Fruit fly (Drosophila melanogaster) whole organism, embryonic: ENCODE results near the gene CG12241.

Experiments used
- Atf3 ChIP-seq: fragments of 200-800 bp; sonication (Bioruptor generic); optimal IDR thresholded peaks from 3 replicates; lab custom pipeline; 2016; ENCODE audit warnings: missing biosample characterization, missing genetic modification characterization
- Bgb ChIP-seq: fragments of 200-800 bp; sonication (Bioruptor generic); IDR thresholded peaks from 2 replicates; pipeline ENCODE4 v1.3.6; 2022; ENCODE audit warnings: missing biosample characterization, missing genetic modification characterization; ENCODE audit not compliant: partially characterized antibody
- Bteb2 ChIP-seq: fragments of 200-800 bp; sonication (Bioruptor generic); optimal IDR thresholded peaks from 2 replicates; lab custom pipeline; 2016; ENCODE audit warnings: missing biosample characterization, missing genetic modification characterization
- CG10209 ChIP-seq: fragments of 200-800 bp; sonication (Bioruptor generic); optimal IDR thresholded peaks from 3 replicates; lab custom pipeline; 2017; ENCODE audit warnings: missing biosample characterization, mild to moderate bottlenecking, missing genetic modification characterization, missing genetic modification reagents
- CG11695 ChIP-seq: fragments of 200-800 bp; sonication (Bioruptor generic); IDR thresholded peaks from 3 replicates; pipeline ENCODE4 v1.3.6; 2022; ENCODE audit warnings: missing biosample characterization, missing genetic modification characterization
- CG12769 ChIP-seq: fragments of 200-800 bp; sonication (Bioruptor generic); optimal IDR thresholded peaks from 2 replicates; lab custom pipeline; 2019; ENCODE audit warnings: missing biosample characterization, mild to moderate bottlenecking, missing genetic modification characterization, moderate library complexity
- CG13775 ChIP-seq: fragments of 200-800 bp; sonication (Bioruptor generic); optimal IDR thresholded peaks from 3 replicates; lab custom pipeline; 2017; ENCODE audit warnings: missing biosample characterization, mild to moderate bottlenecking, missing genetic modification characterization
- CG14667 ChIP-seq: fragments of 200-800 bp; sonication (Bioruptor generic); IDR thresholded peaks from 2 replicates; pipeline ENCODE4 v1.3.6; 2022; ENCODE audit warnings: missing biosample characterization, missing genetic modification characterization
- CG14860 ChIP-seq: fragments of 200-800 bp; sonication (Bioruptor generic); IDR thresholded peaks from 3 replicates; pipeline ENCODE4 v1.3.6; 2022; ENCODE audit warnings: missing biosample characterization, missing genetic modification characterization; ENCODE audit not compliant: partially characterized antibody
- CG15601 ChIP-seq: fragments of 200-800 bp; sonication (Bioruptor generic); optimal IDR thresholded peaks from 3 replicates; lab custom pipeline; 2019; ENCODE audit warnings: missing biosample characterization, mild to moderate bottlenecking, missing genetic modification characterization, moderate library complexity
- CG18011 ChIP-seq: fragments of 200-800 bp; sonication (Bioruptor generic); optimal IDR thresholded peaks from 2 replicates; lab custom pipeline; 2017; ENCODE audit warnings: missing biosample characterization, missing genetic modification characterization, mild to moderate bottlenecking, moderate library complexity, missing genotype
- CG18599 ChIP-seq: fragments of 200-800 bp; sonication (Bioruptor generic); optimal IDR thresholded peaks from 3 replicates; lab custom pipeline; 2017; ENCODE audit warnings: missing biosample characterization, missing genetic modification characterization, mild to moderate bottlenecking, moderate library complexity, missing genetic modification reagents
- CG31224 ChIP-seq: fragments of 200-800 bp; sonication (Bioruptor generic); IDR thresholded peaks from 2 replicates; pipeline ENCODE4 v1.3.6; 2022; ENCODE audit warnings: missing biosample characterization, missing genetic modification characterization
- CG3163 ChIP-seq: fragments of 200-800 bp; sonication (Bioruptor generic); optimal IDR thresholded peaks from 3 replicates; lab custom pipeline; 2016; ENCODE audit warnings: missing biosample characterization, missing genetic modification characterization
- CG3281 ChIP-seq: fragments of 200-800 bp; sonication (Bioruptor generic); optimal IDR thresholded peaks from 3 replicates; lab custom pipeline; 2017; ENCODE audit warnings: missing biosample characterization, mild to moderate bottlenecking, missing genetic modification characterization
- CG4404 ChIP-seq: fragments of 200-800 bp; sonication (Bioruptor generic); IDR thresholded peaks from 2 replicates; pipeline ENCODE4 v1.3.6; 2022; ENCODE audit warnings: missing biosample characterization, missing genetic modification characterization
- CG5180 ChIP-seq: fragments of 200-800 bp; sonication (Bioruptor generic); optimal IDR thresholded peaks from 3 replicates; lab custom pipeline; 2017; ENCODE audit warnings: missing biosample characterization, missing genetic modification characterization, mild to moderate bottlenecking, moderate library complexity, missing genetic modification reagents
- CG7556 ChIP-seq: fragments of 200-800 bp; sonication (Bioruptor generic); optimal IDR thresholded peaks from 2 replicates; lab custom pipeline; 2017; ENCODE audit warnings: missing biosample characterization, mild to moderate bottlenecking, missing genetic modification characterization
- CG7786 ChIP-seq: fragments of 200-800 bp; sonication (Bioruptor generic); optimal IDR thresholded peaks from 2 replicates; lab custom pipeline; 2016; ENCODE audit warnings: missing biosample characterization, missing genetic modification characterization
- CG7963 ChIP-seq: fragments of 200-800 bp; sonication (Bioruptor generic); IDR thresholded peaks from 3 replicates; pipeline ENCODE4 v1.3.6; 2022; ENCODE audit warnings: missing biosample characterization, missing genetic modification characterization; ENCODE audit not compliant: partially characterized antibody
- CG8924 ChIP-seq: fragments of 200-800 bp; optimal IDR thresholded peaks from 3 replicates; lab custom pipeline; 2019; ENCODE audit warnings: missing biosample characterization, mild to moderate bottlenecking, missing genetic modification characterization, moderate library complexity
- CoRest ChIP-seq: fragments of 200-800 bp; sonication (Bioruptor generic); optimal IDR thresholded peaks from 3 replicates; lab custom pipeline; 2018; ENCODE audit warnings: missing biosample characterization, mild to moderate bottlenecking, missing genetic modification characterization, moderate library complexity
- Doc2 ChIP-seq: fragments of 200-800 bp; sonication (Bioruptor generic); IDR thresholded peaks from 2 replicates; pipeline ENCODE4 v1.3.6; 2022; ENCODE audit warnings: missing biosample characterization, missing genetic modification characterization
- Elba2 ChIP-seq: fragments of 200-800 bp; sonication (Bioruptor generic); optimal IDR thresholded peaks from 3 replicates; lab custom pipeline; 2016; ENCODE audit warnings: missing biosample characterization, missing genetic modification characterization
- Fer2 ChIP-seq: fragments of 200-800 bp; sonication (Bioruptor generic); optimal IDR thresholded peaks from 2 replicates; lab custom pipeline; 2018; ENCODE audit warnings: missing biosample characterization, mild to moderate bottlenecking, missing genetic modification characterization, moderate library complexity
- H15 ChIP-seq: fragments of 200-800 bp; sonication (Bioruptor generic); IDR thresholded peaks from 3 replicates; pipeline ENCODE4 v1.3.6; 2022; ENCODE audit warnings: missing biosample characterization, missing genetic modification characterization
- Hr39 ChIP-seq: fragments of >200 bp; optimal IDR thresholded peaks from 2 replicates; lab custom pipeline; 2017
- Lhr ChIP-seq: fragments of 200-800 bp; sonication (Bioruptor generic); optimal IDR thresholded peaks from 3 replicates; lab custom pipeline; 2017; ENCODE audit warnings: mild to moderate bottlenecking, missing biosample characterization, missing genetic modification reagents, missing genetic modification characterization
- Med ChIP-seq: fragments of 200-800 bp; sonication (Bioruptor generic); peaks from one replicate; lab custom pipeline; 2016; ENCODE audit warnings: missing biosample characterization, missing genetic modification characterization, mild to moderate bottlenecking, inconsistent platforms, moderate library complexity
- NC2α ChIP-seq: fragments of 200-800 bp; sonication (Bioruptor generic); optimal IDR thresholded peaks from 2 replicates; lab custom pipeline; 2016; ENCODE audit warnings: missing biosample characterization, missing genetic modification characterization
- NC2β ChIP-seq: fragments of 200-800 bp; sonication (Bioruptor generic); optimal IDR thresholded peaks from 2 replicates; lab custom pipeline; 2016; ENCODE audit warnings: missing biosample characterization, missing genetic modification characterization
- Nf-YA ChIP-seq: fragments of 200-800 bp; sonication (Bioruptor generic); IDR thresholded peaks from 2 replicates; pipeline ENCODE4 v1.3.6; 2022; ENCODE audit warnings: missing biosample characterization, missing genetic modification characterization
- PHDP ChIP-seq: fragments of 200-800 bp; sonication (Bioruptor generic); optimal IDR thresholded peaks from 3 replicates; lab custom pipeline; 2018; ENCODE audit warnings: missing biosample characterization, mild to moderate bottlenecking, missing genetic modification characterization, moderate library complexity
- YL-1 ChIP-seq: fragments of 200-800 bp; sonication (Bioruptor generic); optimal IDR thresholded peaks from 3 replicates; lab custom pipeline; 2017; ENCODE audit warnings: missing biosample characterization, mild to moderate bottlenecking, missing genetic modification characterization
- bab2 ChIP-seq: fragments of 200-800 bp; sonication (Bioruptor generic); optimal IDR thresholded peaks from 2 replicates; lab custom pipeline; 2016; ENCODE audit warnings: missing biosample characterization, missing genetic modification characterization
- caup ChIP-seq: fragments of 200-800 bp; sonication (Bioruptor generic); optimal IDR thresholded peaks from 3 replicates; lab custom pipeline; 2017; ENCODE audit warnings: missing biosample characterization, mild to moderate bottlenecking, missing genetic modification characterization, moderate library complexity; ENCODE audit not compliant: severe bottlenecking
- crc ChIP-seq: fragments of 200-800 bp; sonication (Bioruptor generic); optimal IDR thresholded peaks from 2 replicates; lab custom pipeline; 2016; ENCODE audit warnings: missing biosample characterization, missing genetic modification characterization
- dmrt99B ChIP-seq: fragments of 200-800 bp; sonication (Bioruptor generic); optimal IDR thresholded peaks from 2 replicates; lab custom pipeline; 2018; ENCODE audit warnings: missing biosample characterization, mild to moderate bottlenecking, missing genetic modification characterization, moderate library complexity
- fd102C ChIP-seq: fragments of 200-800 bp; sonication (Bioruptor generic); optimal IDR thresholded peaks from 2 replicates; lab custom pipeline; 2018; ENCODE audit warnings: missing biosample characterization, mild to moderate bottlenecking, missing genetic modification characterization, moderate library complexity
- fu2 ChIP-seq: fragments of 200-800 bp; sonication (Bioruptor generic); optimal IDR thresholded peaks from 2 replicates; lab custom pipeline; 2016; ENCODE audit warnings: missing biosample characterization, missing genetic modification characterization
- gro ChIP-seq: fragments of 200-800 bp; sonication (Bioruptor generic); optimal IDR thresholded peaks from 2 replicates; lab custom pipeline; 2016; ENCODE audit warnings: missing biosample characterization, missing genetic modification characterization
- kay ChIP-seq: fragments of 200-800 bp; sonication (Bioruptor generic); optimal IDR thresholded peaks from 2 replicates; lab custom pipeline; 2016; ENCODE audit warnings: missing biosample characterization, missing genetic modification characterization
- lilli ChIP-seq: fragments of 200-800 bp; sonication (Bioruptor generic); optimal IDR thresholded peaks from 3 replicates; lab custom pipeline; 2016; ENCODE audit warnings: missing biosample characterization, missing genetic modification characterization
- sc ChIP-seq, 3 experiments: fragments of >200 bp in 2 of 3; fragments of 200-800 bp in 1 of 3; sonication (Bioruptor generic) in 1 of 3; optimal IDR thresholded peaks; 2 replicates in 2 of 3; 3 replicates in 1 of 3; lab custom pipeline; 2017; ENCODE audit warnings: mild to moderate bottlenecking in 1 of 3, missing biosample characterization in 1 of 3, missing genetic modification characterization in 1 of 3, missing genetic modification reagents in 1 of 3
- sug ChIP-seq: fragments of 200-800 bp; optimal IDR thresholded peaks from 2 replicates; lab custom pipeline; 2019; ENCODE audit warnings: missing biosample characterization, mild to moderate bottlenecking, missing genetic modification characterization, moderate library complexity
- tgo ChIP-seq: fragments of 200-800 bp; sonication (Bioruptor generic); IDR thresholded peaks from 3 replicates; pipeline ENCODE4 v1.3.6; 2022; ENCODE audit warnings: missing biosample characterization, missing genetic modification characterization
- unc-4 ChIP-seq: fragments of 200-800 bp; sonication (Bioruptor generic); IDR thresholded peaks from 2 replicates; pipeline ENCODE4 v1.3.6; 2022; ENCODE audit warnings: missing biosample characterization, missing genetic modification characterization; ENCODE audit not compliant: partially characterized antibody

Gene CG12241

DNA sequence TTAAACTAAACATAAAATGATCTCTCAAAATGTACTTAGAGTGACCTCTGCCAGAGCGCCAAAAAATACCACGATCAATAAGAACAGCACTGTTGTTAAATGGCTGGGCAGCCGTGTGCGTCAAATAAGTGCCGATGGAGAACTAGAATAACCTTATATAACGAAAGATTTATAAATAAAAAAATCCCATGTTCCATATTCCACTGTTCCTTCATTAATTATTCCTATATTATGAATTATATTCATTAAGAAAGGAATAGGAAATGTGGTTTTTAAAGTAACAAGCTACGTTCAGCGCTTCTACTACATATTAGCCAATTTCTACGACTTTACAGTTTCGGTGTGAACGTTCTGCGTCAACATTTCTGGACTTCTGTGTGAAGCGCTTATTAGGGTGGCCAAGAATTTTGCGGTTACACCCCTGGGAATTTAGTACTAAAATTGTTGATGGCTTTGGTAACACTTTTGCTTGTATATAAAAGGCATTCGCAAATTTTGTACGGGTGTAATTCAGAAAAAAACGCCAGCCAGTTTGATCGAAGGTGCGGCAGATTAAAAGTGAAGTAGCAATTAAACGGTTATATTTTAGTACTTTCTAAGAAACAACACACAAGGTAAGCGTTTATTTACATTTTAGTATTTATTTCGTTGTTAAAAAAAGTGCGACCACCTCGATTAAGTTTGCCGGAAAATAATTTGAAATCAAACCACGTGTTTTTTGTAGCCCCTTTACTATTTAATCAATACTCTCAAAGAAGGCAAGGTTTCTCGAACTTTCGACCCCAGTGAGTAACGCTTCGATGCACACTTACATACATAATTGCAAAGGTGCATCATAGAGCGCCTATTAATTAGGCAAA, 23.4 kb downstream of the CG12241 start, which contains the start of the genes tefu and Hsc70-4 (continued):
- TF ChIP-seq CG7556 (GFP tag; lab: Kevin White, UChicago) (no peak), bab2 (GFP tag; lab: Kevin White, UChicago) (peak; percentile 55), CG13775 (GFP tag; lab: Kevin White, UChicago) (peak; percentile 81), CG11695 (GFP tag; lab: Robert Waterston, UW) (no peak), tgo (GFP tag; lab: Robert Waterston, UW) (peak; percentile 80), CG3163 (GFP tag; lab: Kevin White, UChicago) (peak; percentile 53), CG18011 (GFP tag; lab: Kevin White, UChicago) (no peak), Bteb2 (GFP tag; lab: Kevin White, UChicago) (peak; percentile 61), unc-4 (peak; percentile 26; the same call in 1 of the 2 replicates), CG18599 (GFP tag; lab: Kevin White, UChicago) (peak; percentile 41), lilli (GFP tag; lab: Kevin White, UChicago) (peak; percentile 69), YL-1 (GFP tag; lab: Kevin White, UChicago) (peak; percentile 44), CG10209 (GFP tag; lab: Kevin White, UChicago) (peak; percentile 69), H15 (GFP tag; lab: Robert Waterston, UW) (peak; percentile 72; the same call in 2 of the 3 replicates), CG14667 (peak; percentile 77), NC2α (GFP tag; lab: Kevin White, UChicago) (peak; percentile 76), Doc2 (no peak), CG4404 (GFP tag; lab: Robert Waterston, UW) (peak; percentile 74), gro (peak; percentile 4), Bgb (GFP tag; lab: Robert Waterston, UW) (peak; percentile 28; the same call in 1 of the 2 replicates), CG5180 (GFP tag; lab: Kevin White, UChicago) (no peak), CG15601 (tag; lab: Kevin White, UChicago) (peak; percentile 57), CG3281 (peak; percentile 44), CG7786 (GFP tag; lab: Kevin White, UChicago) (peak; percentile 60), kay (peak; percentile 18), Atf3 (GFP tag; lab: Kevin White, UChicago) (peak; percentile 71), PHDP (peak; percentile 56), Hr39 (lab: Kevin White, UChicago) (no peak), CG12769 (tag; lab: Kevin White, UChicago) (no peak), Elba2 (peak; percentile 88), sc (optimal IDR thresholded peaks at IDR 0.05; lab: Kevin White, UChicago) (no peak), sc (GFP tag; optimal IDR thresholded peaks at IDR 0.05; lab: Kevin White, UChicago) (peak; percentile 2), CG8924 (peak; percentile 46), crc (GFP tag; lab: Kevin White, UChicago) (peak; percentile 8), sug (peak; percentile 75), CG14860 (GFP tag; lab: Robert Waterston, UW) (no peak), Nf-YA (GFP tag; lab: Robert Waterston, UW) (peak; percentile 52; the same call in 1 of the 2 replicates), NC2β (GFP tag; lab: Kevin White, UChicago) (peak; percentile 69), Fer2 (tag; lab: Kevin White, UChicago) (peak; percentile 21), fd102C (GFP tag; lab: Kevin White, UChicago) (no peak), dmrt99B (tag; lab: Kevin White, UChicago) (peak; percentile 33), Med (peak; percentile 94), CoRest (tag; lab: Kevin White, UChicago) (peak; percentile 91), CG7963 (GFP tag; lab: Robert Waterston, UW) (0 out of 3 replicates have a peak, but pooled peaks have one; percentile 6), CG31224 (GFP tag; lab: Robert Waterston, UW) (peak; percentile 53; the same call in 1 of the 2 replicates), Lhr (GFP tag; lab: Kevin White, UChicago) (peak; percentile 95), caup (peak; percentile 38), fu2 (GFP tag; lab: Kevin White, UChicago) (peak; percentile 48)
